Fruit fly (Drosophila melanogaster) whole organism: ENCODE results near the gene HIP.

Experiments used
- CG8478 ChIP-seq: fragments of >200 bp; optimal IDR thresholded peaks from 2 replicates; lab custom pipeline; 2018; ENCODE audit warnings: inconsistent platforms
- Dll ChIP-seq: fragments of >200 bp; optimal IDR thresholded peaks from 2 replicates; lab custom pipeline; 2017
- EcR ChIP-seq, 2 experiments: fragments of >200 bp; optimal IDR thresholded peaks; 2 replicates each; lab custom pipeline; 2017; ENCODE audit warnings: missing biosample characterization in 2 of 2, missing genetic modification characterization in 2 of 2, missing genetic modification reagents in 2 of 2
- pan ChIP-seq: fragments of >200 bp; optimal IDR thresholded peaks from 2 replicates; lab custom pipeline; 2017
- usp ChIP-seq: fragments of >200 bp; optimal IDR thresholded peaks from 2 replicates; lab custom pipeline; 2017; ENCODE audit warnings: missing biosample characterization, missing genetic modification characterization, mixed read lengths

DNA sequence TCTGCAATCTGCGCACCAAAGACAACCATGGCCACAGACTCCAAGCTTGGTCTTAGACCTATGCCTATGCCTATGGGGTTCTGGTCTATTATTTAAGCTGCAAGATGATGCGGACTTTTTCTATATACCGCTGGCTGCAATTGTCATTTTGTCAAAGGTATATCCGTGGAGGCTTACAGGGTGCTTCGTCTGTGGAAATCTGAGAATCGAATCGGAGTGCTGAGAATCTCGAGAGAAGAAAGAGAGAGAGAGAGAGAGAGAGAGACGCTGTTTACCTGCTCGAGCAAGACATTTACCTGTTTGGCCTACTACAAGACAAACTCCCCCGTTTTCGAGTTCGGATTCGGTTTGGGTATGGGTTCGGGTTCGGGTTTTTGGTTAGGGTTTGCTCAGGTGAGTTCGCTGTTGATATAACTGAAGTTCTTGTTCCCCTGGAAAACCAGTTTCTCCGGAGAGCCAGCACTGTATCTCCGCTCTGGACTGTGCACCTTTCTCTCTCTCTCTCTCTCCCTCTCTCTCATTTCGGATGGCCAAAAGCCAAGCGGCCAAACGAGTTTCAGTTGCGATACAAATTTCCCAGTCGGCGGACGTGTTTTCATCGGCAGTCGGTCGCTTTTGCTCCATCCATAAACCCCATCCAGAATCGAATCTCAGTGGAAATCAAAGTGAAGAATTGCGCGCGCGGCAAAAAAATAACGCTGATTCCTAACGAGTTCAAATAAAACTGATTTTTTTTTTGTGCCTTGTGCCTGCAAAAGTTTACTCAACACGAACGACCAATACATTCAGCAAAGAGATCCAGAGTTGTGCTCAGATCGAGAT is 46.6 kb downstream of the HIP start:
- TF ChIP-seq CG8478 (lab: Kevin White, UChicago) (no peak), EcR (GFP tag; optimal IDR thresholded peaks at IDR 0.05; lab: Kevin White, UChicago) (no peak), Dll (lab: Kevin White, UChicago) (no peak), usp (GFP tag; lab: Kevin White, UChicago) (no peak), pan (lab: Kevin White, UChicago) (no peak)
